Worm (Caenorhabditis elegans) whole organism, early embryonic: Measurements from ENCODE around the gene syf-3.
A peak's percentile ranks its signal among the peaks of the same experiment; 100 is the strongest.

Experiments used
- B0310.2 ChIP-seq: sonication (generic microtip); optimal IDR thresholded peaks from 2 replicates; lab custom pipeline; 2016; ENCODE audit warnings: mild to moderate bottlenecking, missing genetic modification characterization, missing compliant biosample characterization
- F13C5.2 ChIP-seq: sonication (generic microtip); optimal IDR thresholded peaks from 2 replicates; lab custom pipeline; 2017; ENCODE audit warnings: mild to moderate bottlenecking, missing genetic modification characterization, inconsistent platforms, missing compliant biosample characterization
- aly-1 ChIP-seq: sonication (generic microtip); optimal IDR thresholded peaks from 2 replicates; lab custom pipeline; 2016; ENCODE audit warnings: missing genetic modification characterization, missing compliant biosample characterization
- ama-1 ChIP-seq: fragments of 150-350 bp; optimal IDR thresholded peaks from 2 replicates; lab custom pipeline; 2014
- ceh-13 ChIP-seq: fragments of 200-800 bp; sonication (Bioruptor generic); optimal IDR thresholded peaks from 2 replicates; lab custom pipeline; 2018; ENCODE audit warnings: mild to moderate bottlenecking, missing genetic modification characterization, missing compliant biosample characterization
- ceh-36 ChIP-seq: sonication (generic microtip); optimal IDR thresholded peaks from 2 replicates; lab custom pipeline; 2016; ENCODE audit warnings: missing genetic modification characterization, inconsistent platforms, missing compliant biosample characterization
- ets-7 ChIP-seq: sonication (generic microtip); optimal IDR thresholded peaks from 2 replicates; lab custom pipeline; 2016; ENCODE audit warnings: missing genotype, missing genetic modification characterization, missing compliant biosample characterization
- flt-1 ChIP-seq: fragments of 200-800 bp; sonication (Bioruptor generic); IDR thresholded peaks from 2 replicates; pipeline ENCODE4 v1.3.6; 2022; ENCODE audit warnings: missing genetic modification characterization, missing compliant biosample characterization
- hmbx-1 ChIP-seq: sonication (generic microtip); optimal IDR thresholded peaks from 2 replicates; lab custom pipeline; 2016; ENCODE audit warnings: mild to moderate bottlenecking, missing genetic modification characterization, missing compliant biosample characterization
- hmg-4 ChIP-seq: fragments of 200-800 bp; sonication (Bioruptor generic); optimal IDR thresholded peaks from 2 replicates; lab custom pipeline; 2018; ENCODE audit warnings: mild to moderate bottlenecking, missing genetic modification characterization, missing compliant biosample characterization
- hnd-1 ChIP-seq: sonication (generic microtip); optimal IDR thresholded peaks from 2 replicates; lab custom pipeline; 2016; ENCODE audit warnings: missing genetic modification characterization, missing compliant biosample characterization
- pes-1 ChIP-seq: fragments of 200-800 bp; sonication (Bioruptor generic); IDR thresholded peaks from 2 replicates; pipeline ENCODE4 v1.3.6; 2022; ENCODE audit warnings: missing genetic modification reagents, missing genetic modification characterization, missing compliant biosample characterization
- scrt-1 ChIP-seq: fragments of 200-800 bp; sonication (Bioruptor generic); IDR thresholded peaks from 2 replicates; pipeline ENCODE4 v1.3.6; 2022; ENCODE audit warnings: missing genetic modification characterization, missing compliant biosample characterization
- sea-1 ChIP-seq: fragments of 200-800 bp; sonication (Bioruptor generic); conservative IDR thresholded peaks from 2 replicates; pipeline ENCODE4 v1.3.6; 2022; ENCODE audit warnings: missing genetic modification characterization, missing compliant biosample characterization
- tbx-11 ChIP-seq: fragments of 200-800 bp; sonication (Bioruptor generic); IDR thresholded peaks from 2 replicates; pipeline ENCODE4 v1.3.6; 2022; ENCODE audit warnings: missing genetic modification characterization, missing compliant biosample characterization
- tbx-37 ChIP-seq: fragments of 200-800 bp; sonication (Bioruptor generic); conservative IDR thresholded peaks from 2 replicates; pipeline ENCODE4 v1.3.6; 2022; ENCODE audit warnings: missing genetic modification reagents, missing genetic modification characterization, missing compliant biosample characterization
- tra-4 ChIP-seq: sonication (generic microtip); optimal IDR thresholded peaks from 2 replicates; lab custom pipeline; 2017; ENCODE audit warnings: missing genetic modification characterization, missing compliant biosample characterization

syf-3 gene

DNA sequence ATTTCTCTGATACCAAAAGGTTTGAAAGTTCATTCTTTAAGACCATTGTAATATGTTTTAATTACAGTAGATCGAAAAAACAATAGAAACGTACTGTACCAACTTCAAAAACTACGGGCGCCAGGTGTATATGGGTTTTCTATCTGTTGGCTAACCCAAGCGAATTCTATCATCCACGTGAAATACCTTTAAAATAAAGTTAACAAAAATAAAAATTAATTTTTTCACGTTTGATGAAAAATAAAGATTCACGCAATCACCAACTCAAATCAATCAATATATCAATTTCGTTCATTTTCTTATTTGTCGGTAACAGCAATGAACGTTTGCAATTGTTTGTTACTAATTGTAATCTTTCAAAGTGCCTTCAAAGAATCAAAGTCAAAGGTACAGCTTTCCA lies 32.7 kb upstream of the syf-3 start, which contains the start of gene C04E6.4:
Gene C04E6.4, plus strand, starts transcription at position 301 of the 400 bp plus-strand sequence.
- TF ChIP-seq flt-1 (GFP tag; lab: Robert Waterston, UW) = no peak
- no peak for TF ChIP-seq hnd-1 (tag; lab: Kevin White, UChicago)
- no peak for TF ChIP-seq ama-1 (lab: Kevin White, UChicago)
- TF ChIP-seq hmbx-1 (tag; lab: Kevin White, UChicago) = no peak
- no peak for TF ChIP-seq scrt-1
- TF ChIP-seq hmg-4 (GFP tag; lab: Kevin White, UChicago) = no peak
- TF ChIP-seq sea-1 (GFP tag; lab: Robert Waterston, UW) = no peak
- TF ChIP-seq F13C5.2 (tag; lab: Kevin White, UChicago) = no peak
- TF ChIP-seq ets-7 = no peak
- no peak for TF ChIP-seq B0310.2 (tag; lab: Kevin White, UChicago)
- no peak for TF ChIP-seq tra-4 (tag; lab: Kevin White, UChicago)
- TF ChIP-seq ceh-13 (GFP tag; lab: Kevin White, UChicago) = no peak
- no peak for TF ChIP-seq tbx-37

- no peak for TF ChIP-seq hmg-4 (GFP tag; lab: Kevin White, UChicago)
- TF ChIP-seq tbx-11 (GFP tag; lab: Robert Waterston, UW) = no peak
- TF ChIP-seq ceh-36 (tag; lab: Kevin White, UChicago) = no peak
- TF ChIP-seq tbx-37 = no peak
- no peak for TF ChIP-seq F13C5.2 (tag; lab: Kevin White, UChicago)
- no peak for TF ChIP-seq flt-1 (GFP tag; lab: Robert Waterston, UW)
- TF ChIP-seq ama-1 (lab: Kevin White, UChicago) = no peak
- TF ChIP-seq hnd-1 (tag; lab: Kevin White, UChicago) = no peak
- TF ChIP-seq ets-7 = no peak
- TF ChIP-seq ceh-13 (GFP tag; lab: Kevin White, UChicago) = no peak
- no peak for TF ChIP-seq pes-1 (GFP tag; lab: Robert Waterston, UW)
- TF ChIP-seq sea-1 (GFP tag; lab: Robert Waterston, UW) = no peak
- TF ChIP-seq tra-4 (tag; lab: Kevin White, UChicago) = no peak
These were observed 27.4 kb upstream of the syf-3 start, which contains the start of gene C04E6.13 for ce11 chrV:5912426-5912825. C04E6.13 (plus strand) TSS chrV:5912726.

DNA sequence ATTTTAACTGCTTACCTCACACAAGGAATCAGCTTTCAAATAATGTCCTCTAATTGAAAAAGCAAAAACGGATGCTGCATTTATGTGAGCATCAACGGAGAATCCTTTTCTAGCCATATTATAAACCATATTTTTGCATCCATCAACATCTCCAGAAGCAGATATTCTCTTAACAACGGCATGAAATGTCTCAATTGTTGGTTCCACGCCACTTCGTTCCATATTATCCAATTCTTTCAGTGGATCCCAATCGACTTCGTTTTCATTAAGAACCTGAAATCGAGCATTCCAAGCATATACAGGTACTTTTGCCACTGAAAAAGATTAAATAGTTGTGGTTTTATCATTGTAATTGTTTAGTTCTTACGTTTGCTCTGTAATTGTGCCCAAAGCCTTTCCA lies 23.0 kb upstream of the syf-3 start:
- TF ChIP-seq ama-1 (lab: Kevin White, UChicago) = no peak
- no peak for TF ChIP-seq hmbx-1 (tag; lab: Kevin White, UChicago)
- no peak for TF ChIP-seq aly-1 (tag; lab: Kevin White, UChicago)
- no peak for TF ChIP-seq tra-4 (tag; lab: Kevin White, UChicago)
- TF ChIP-seq hnd-1 (tag; lab: Kevin White, UChicago) = no peak
- TF ChIP-seq hmg-4 (GFP tag; lab: Kevin White, UChicago) = no peak
- no peak for TF ChIP-seq B0310.2 (tag; lab: Kevin White, UChicago)
- TF ChIP-seq ceh-36 (tag; lab: Kevin White, UChicago) = no peak
- no peak for TF ChIP-seq F13C5.2 (tag; lab: Kevin White, UChicago)

DNA sequence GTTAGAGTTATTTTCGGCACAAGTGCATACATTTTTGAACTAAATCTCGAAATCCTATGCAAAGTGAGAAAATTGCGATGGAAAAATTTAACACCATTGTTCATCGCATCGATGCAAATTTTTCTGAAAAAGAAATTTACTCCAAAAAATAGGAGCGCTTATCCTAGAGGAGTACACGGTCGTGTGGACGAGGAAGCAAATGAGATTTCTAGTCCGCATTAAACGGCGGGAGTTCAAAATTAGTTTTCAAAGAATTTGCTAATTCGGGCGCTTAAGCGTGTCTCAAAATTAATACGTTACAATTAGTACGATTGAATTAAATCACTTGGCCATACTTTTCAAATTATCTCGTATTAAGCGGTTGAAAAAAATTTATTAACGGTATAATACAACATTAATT lies 22.1 kb upstream of the syf-3 start, which contains the start of gene lrpr-1:
Gene lrpr-1, minus strand, starts transcription at position 185 of the 400 bp plus-strand sequence.
- TF ChIP-seq flt-1 (GFP tag; lab: Robert Waterston, UW) (peak; percentile 50; the same call in 1 of the 2 replicates), tra-4 (tag; lab: Kevin White, UChicago) (no peak), sea-1 (GFP tag; lab: Robert Waterston, UW) (no peak), pes-1 (GFP tag; lab: Robert Waterston, UW) (no peak; the same call in 1 of the 2 replicates), aly-1 (tag; lab: Kevin White, UChicago) (no peak), hmg-4 (GFP tag; lab: Kevin White, UChicago) (no peak), ceh-13 (GFP tag; lab: Kevin White, UChicago) (no peak), ama-1 (lab: Kevin White, UChicago) (no peak), scrt-1 (no peak), B0310.2 (tag; lab: Kevin White, UChicago) (no peak), ets-7 (no peak), ceh-36 (tag; lab: Kevin White, UChicago) (no peak), F13C5.2 (tag; lab: Kevin White, UChicago) (no peak), hnd-1 (tag; lab: Kevin White, UChicago) (no peak), hmbx-1 (tag; lab: Kevin White, UChicago) (no peak), tbx-37 (peak; percentile 88), tbx-11 (GFP tag; lab: Robert Waterston, UW) (no peak)

- no peak for TF ChIP-seq ceh-13 (GFP tag; lab: Kevin White, UChicago)
- TF ChIP-seq ets-7 = no peak
- TF ChIP-seq sea-1 (GFP tag; lab: Robert Waterston, UW) = no peak
- TF ChIP-seq tra-4 (tag; lab: Kevin White, UChicago) = no peak
- TF ChIP-seq ama-1 (lab: Kevin White, UChicago) = no peak
- no peak for TF ChIP-seq hmg-4 (GFP tag; lab: Kevin White, UChicago)
- TF ChIP-seq B0310.2 (tag; lab: Kevin White, UChicago) = no peak
- no peak for TF ChIP-seq F13C5.2 (tag; lab: Kevin White, UChicago)
- TF ChIP-seq aly-1 (tag; lab: Kevin White, UChicago) = no peak
- TF ChIP-seq hnd-1 (tag; lab: Kevin White, UChicago) = no peak
- no peak for TF ChIP-seq scrt-1
- TF ChIP-seq hmbx-1 (tag; lab: Kevin White, UChicago) = no peak
- no peak for TF ChIP-seq tbx-37
These were observed 19.9 kb upstream of the syf-3 start, which contains the start of gene C04E6.12 for ce11 chrV:5919887-5920286. C04E6.12 (minus strand) TSS chrV:5919987.

DNA sequence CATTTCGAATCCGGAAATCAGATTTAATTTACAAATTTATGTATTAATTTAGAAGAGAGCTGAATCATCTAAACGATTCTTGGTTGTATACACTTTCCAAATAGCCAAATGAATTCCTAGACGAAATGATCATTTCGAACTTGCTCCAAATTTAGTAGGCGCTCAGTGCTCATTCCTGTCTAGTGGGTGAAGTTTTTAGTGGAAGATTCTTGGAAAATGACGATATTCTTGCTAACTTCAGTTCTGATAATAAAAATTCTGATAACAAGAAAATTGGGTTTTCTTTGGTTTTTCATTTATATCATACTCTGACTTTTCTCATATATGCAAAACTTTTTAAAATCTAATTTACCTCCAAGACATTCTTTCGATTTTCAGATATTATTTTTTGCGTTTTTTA lies 18.1 kb upstream of the syf-3 start:
- TF ChIP-seq scrt-1 (no peak), ama-1 (lab: Kevin White, UChicago) (no peak), tra-4 (tag; lab: Kevin White, UChicago) (no peak), hmbx-1 (tag; lab: Kevin White, UChicago) (no peak), ceh-13 (GFP tag; lab: Kevin White, UChicago) (no peak), pes-1 (GFP tag; lab: Robert Waterston, UW) (no peak), ceh-36 (tag; lab: Kevin White, UChicago) (no peak), sea-1 (GFP tag; lab: Robert Waterston, UW) (no peak)

DNA sequence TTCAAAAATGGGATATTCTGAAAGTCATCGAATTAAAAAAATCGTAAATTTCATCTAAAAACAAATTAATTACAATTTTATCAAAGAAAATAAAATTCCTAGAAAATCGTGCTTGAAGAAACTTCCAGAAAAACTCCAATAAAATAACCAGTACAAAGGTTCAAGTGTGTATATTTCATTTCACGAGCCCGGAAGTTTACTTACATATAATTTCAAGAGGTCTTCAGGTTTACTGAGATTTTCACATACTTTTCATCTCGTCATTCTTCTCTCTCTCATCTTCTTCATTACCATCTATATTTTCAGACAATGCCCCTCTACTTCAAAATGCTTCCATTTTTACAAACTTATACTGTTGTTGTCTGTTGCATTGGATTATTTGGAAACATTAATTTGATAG lies 17.6 kb upstream of the syf-3 start, which contains the start of gene srsx-18:
Gene srsx-18, plus strand, starts transcription at position 301 of the 400 bp plus-strand sequence.
- TF ChIP-seq pes-1 (GFP tag; lab: Robert Waterston, UW) (no peak), tbx-37 (no peak), ets-7 (no peak), hmg-4 (GFP tag; lab: Kevin White, UChicago) (no peak), sea-1 (GFP tag; lab: Robert Waterston, UW) (no peak), hnd-1 (tag; lab: Kevin White, UChicago) (no peak), aly-1 (tag; lab: Kevin White, UChicago) (no peak), tra-4 (tag; lab: Kevin White, UChicago) (no peak), B0310.2 (tag; lab: Kevin White, UChicago) (no peak), flt-1 (GFP tag; lab: Robert Waterston, UW) (no peak), tbx-11 (GFP tag; lab: Robert Waterston, UW) (no peak), F13C5.2 (tag; lab: Kevin White, UChicago) (no peak), hmbx-1 (tag; lab: Kevin White, UChicago) (no peak), ceh-36 (tag; lab: Kevin White, UChicago) (no peak), ceh-13 (GFP tag; lab: Kevin White, UChicago) (no peak), scrt-1 (no peak)
